Fruit fly (Drosophila melanogaster): Measurements from ENCODE around the gene spi.
A peak's percentile ranks its signal among the peaks of the same experiment; 100 is the strongest.

The spi gene

dm6 chr2L:19582185-19582584, 5.1 kb upstream of the spi start, which contains the start of gene Hakai (continued):
- TF ChIP-seq kah (GFP tag; optimal IDR thresholded peaks at IDR 0.05) (peak; percentile 5), CG16863 (GFP tag; optimal IDR thresholded peaks at IDR 0.05) (peak; percentile 48), CG1024 (GFP tag; IDR thresholded peaks at IDR 0.05) (peak; percentile 12; the same call in 1 of the 2 replicates), CrebB (tag; optimal IDR thresholded peaks at IDR 0.05) (no peak), CG11695 (GFP tag; IDR thresholded peaks at IDR 0.05) (no peak), CG13775 (GFP tag; optimal IDR thresholded peaks at IDR 0.05) (peak; percentile 71), so (GFP tag; IDR thresholded peaks at IDR 0.05) (0 out of 3 replicates have a peak, but pooled peaks have one; percentile 49), TFAM (GFP tag; optimal IDR thresholded peaks at IDR 0.05) (no peak), CG17361 (GFP tag; IDR thresholded peaks at IDR 0.05) (peak; percentile 69), psq (GFP tag; optimal IDR thresholded peaks at IDR 0.05) (no peak), CG12769 (tag; optimal IDR thresholded peaks at IDR 0.05) (no peak), CG9215 (GFP tag; IDR thresholded peaks at IDR 0.05) (peak; percentile 64), lola (GFP tag; optimal IDR thresholded peaks at IDR 0.05) (peak in 1 of 3 experiments; percentile 15), CG17328 (GFP tag; IDR thresholded peaks at IDR 0.05) (no peak; the same call in 1 of the 2 replicates), Hsf (GFP tag; optimal IDR thresholded peaks at IDR 0.05) (peak; percentile 53), nmo (GFP tag; optimal IDR thresholded peaks at IDR 0.05) (peak; percentile 65), CG12744 (GFP tag; optimal IDR thresholded peaks at IDR 0.05) (peak; percentile 2), tio (GFP tag; optimal IDR thresholded peaks at IDR 0.05) (no peak), CG32772 (GFP tag; IDR thresholded peaks at IDR 0.05) (peak; percentile 56; the same call in 1 of the 2 replicates), NfI (GFP tag; optimal IDR thresholded peaks at IDR 0.05) (peak; percentile 2), CG7963 (GFP tag; IDR thresholded peaks at IDR 0.05; ENCODE audit: partially characterized antibody) (0 out of 3 replicates have a peak, but pooled peaks have one; percentile 32), hb (GFP tag; IDR thresholded peaks at IDR 0.05; ENCODE audit: partially characterized antibody) (0 out of 3 replicates have a peak, but pooled peaks have one; percentile 25), Hr78 (GFP tag; optimal IDR thresholded peaks at IDR 0.05) (no peak), Xbp1 (GFP tag; optimal IDR thresholded peaks at IDR 0.05) (peak; percentile 81), jigr1 (GFP tag; IDR thresholded peaks at IDR 0.05) (no peak), CG2120 (GFP tag; optimal IDR thresholded peaks at IDR 0.05) (peak; percentile 75), zf30C (GFP tag; optimal IDR thresholded peaks at IDR 0.05) (no peak), CG11085 (GFP tag; IDR thresholded peaks at IDR 0.05) (no peak), sd (tag; optimal IDR thresholded peaks at IDR 0.05) (no peak), CG9932 (GFP tag; IDR thresholded peaks at IDR 0.05) (peak; percentile 83), ftz-f1 (GFP tag; optimal IDR thresholded peaks at IDR 0.05) (peak; percentile 53), klu (GFP tag; IDR thresholded peaks at IDR 0.05) (no peak), CG10366 (GFP tag; IDR thresholded peaks at IDR 0.05) (peak; percentile 35; the same call in 1 of the 2 replicates), Lhr (GFP tag; optimal IDR thresholded peaks at IDR 0.05) (peak; percentile 70), CG15696 (tag; optimal IDR thresholded peaks at IDR 0.05) (peak; percentile 33), peb (GFP tag; IDR thresholded peaks at IDR 0.05) (peak; percentile 51), CG4730 (GFP tag; IDR thresholded peaks at IDR 0.05) (no peak), CG7556 (GFP tag; optimal IDR thresholded peaks at IDR 0.05) (peak; percentile 14), sc (optimal IDR thresholded peaks at IDR 0.05) (no peak), sc (GFP tag; optimal IDR thresholded peaks at IDR 0.05) (no peak), BEAF-32 (GFP tag; optimal IDR thresholded peaks at IDR 0.05) (peak; percentile 47), ash1 (GFP tag; optimal IDR thresholded peaks at IDR 0.05) (no peak), HLHmδ (GFP tag; optimal IDR thresholded peaks at IDR 0.05) (no peak), tx (GFP tag; optimal IDR thresholded peaks at IDR 0.05) (peak; percentile 56), pb (GFP tag; optimal IDR thresholded peaks at IDR 0.05) (peak; percentile 70), MESR4 (GFP tag; optimal IDR thresholded peaks at IDR 0.05) (peak; percentile 85), B-H1 (GFP tag; IDR thresholded peaks at IDR 0.05) (no peak), CG5245 (GFP tag; optimal IDR thresholded peaks at IDR 0.05) (peak; percentile 55), CG8388 (GFP tag; optimal IDR thresholded peaks at IDR 0.05) (peak; percentile 37), seq (GFP tag; IDR thresholded peaks at IDR 0.05) (peak; percentile 30; the same call in 1 of the 2 replicates)
